Worm (Caenorhabditis elegans) whole organism, L1 larva: ENCODE measurements around the gene T16H12.2.

Source experiments
- C34B4.2 ChIP-seq: sonication (generic microtip); optimal IDR thresholded peaks from 2 replicates; lab custom pipeline; 2017; ENCODE audit warnings: mild to moderate bottlenecking, missing genetic modification characterization, missing compliant biosample characterization
- aha-1 ChIP-seq: fragments of 150-350 bp; optimal IDR thresholded peaks from 2 replicates; lab custom pipeline; 2014; ENCODE audit warnings: missing biosample characterization, missing genetic modification characterization
- alr-1 ChIP-seq: fragments of 200-800 bp; sonication (Bioruptor generic); optimal IDR thresholded peaks from 2 replicates; lab custom pipeline; 2018; ENCODE audit warnings: borderline replicate concordance, mild to moderate bottlenecking, missing genetic modification characterization, missing compliant biosample characterization
- aly-2 ChIP-seq: fragments of 150-350 bp; optimal IDR thresholded peaks from 2 replicates; lab custom pipeline; 2014; ENCODE audit warnings: missing biosample characterization, missing genetic modification characterization
- ceh-8 ChIP-seq: fragments of 200-800 bp; sonication (Bioruptor generic); optimal IDR thresholded peaks from 2 replicates; lab custom pipeline; 2018; ENCODE audit warnings: mild to moderate bottlenecking, missing genetic modification characterization, moderate library complexity, missing compliant biosample characterization
- ceh-82 ChIP-seq, 3 experiments: fragments of 150-350 bp in 1 of 3; sonication (generic microtip) in 2 of 3; optimal IDR thresholded peaks; 2 replicates each; lab custom pipeline; 2014 to 2017; ENCODE audit warnings: missing biosample characterization in 3 of 3, missing genetic modification characterization in 3 of 3
- ces-1 ChIP-seq: fragments of 150-350 bp; optimal IDR thresholded peaks from 2 replicates; lab custom pipeline; 2014; ENCODE audit warnings: missing biosample characterization, missing genetic modification reagents, missing genetic modification characterization
- efl-3 ChIP-seq: fragments of 200-800 bp; sonication (Bioruptor generic); optimal IDR thresholded peaks from 2 replicates; lab custom pipeline; 2018; ENCODE audit warnings: mild to moderate bottlenecking, missing genetic modification characterization, missing compliant biosample characterization
- egl-13 ChIP-seq: sonication (generic microtip); optimal IDR thresholded peaks from 2 replicates; lab custom pipeline; 2016; ENCODE audit warnings: missing genotype, missing genetic modification reagents, missing genetic modification characterization, missing compliant biosample characterization
- egl-27 ChIP-seq, 2 experiments: fragments of 150-350 bp in 1 of 2; sonication (generic microtip); optimal IDR thresholded peaks; 3 replicates each; lab custom pipeline; 2017 to 2018; ENCODE audit warnings: missing biosample characterization in 2 of 2, missing genetic modification characterization in 2 of 2, missing genetic modification reagents in 2 of 2
- fkh-10 ChIP-seq: sonication (generic microtip); optimal IDR thresholded peaks from 2 replicates; lab custom pipeline; 2017; ENCODE audit warnings: missing biosample characterization, missing genetic modification reagents, missing genetic modification characterization
- fkh-4 ChIP-seq: sonication (generic microtip); optimal IDR thresholded peaks from 2 replicates; lab custom pipeline; 2016; ENCODE audit warnings: missing compliant biosample characterization, missing genetic modification characterization, borderline replicate concordance
- fkh-8 ChIP-seq: sonication (generic microtip); optimal IDR thresholded peaks from 2 replicates; lab custom pipeline; 2016; ENCODE audit warnings: mild to moderate bottlenecking, missing genetic modification characterization, missing compliant biosample characterization
- grh-1 ChIP-seq: fragments of 200-800 bp; sonication (Bioruptor generic); IDR thresholded peaks from 2 replicates; pipeline ENCODE4 v1.3.6; 2022; ENCODE audit warnings: missing genetic modification reagents, missing genetic modification characterization, missing compliant biosample characterization
- hlh-4 ChIP-seq: sonication (generic microtip); optimal IDR thresholded peaks from 2 replicates; lab custom pipeline; 2016; ENCODE audit warnings: mild to moderate bottlenecking, missing genetic modification characterization, missing compliant biosample characterization
- irx-1 ChIP-seq: sonication (generic microtip); optimal IDR thresholded peaks from 2 replicates; lab custom pipeline; 2016; ENCODE audit warnings: missing genetic modification characterization, missing compliant biosample characterization
- isw-1 ChIP-seq: fragments of 200-800 bp; sonication (Bioruptor generic); IDR thresholded peaks from 2 replicates; pipeline ENCODE4 v1.3.6; 2022; ENCODE audit warnings: missing genetic modification characterization, missing compliant biosample characterization
- jun-1 ChIP-seq: fragments of 150-350 bp; optimal IDR thresholded peaks from 2 replicates; lab custom pipeline; 2014; ENCODE audit warnings: missing biosample characterization, missing genetic modification reagents, missing genetic modification characterization
- lin-14 ChIP-seq: fragments of 200-800 bp; sonication (Bioruptor generic); optimal IDR thresholded peaks from 2 replicates; lab custom pipeline; 2018; ENCODE audit warnings: mild to moderate bottlenecking, missing genetic modification characterization, moderate library complexity, missing compliant biosample characterization
- lin-15B ChIP-seq: fragments of 150-350 bp; sonication (generic microtip); optimal IDR thresholded peaks from 3 replicates; lab custom pipeline; 2014; ENCODE audit warnings: missing biosample characterization, missing genetic modification characterization
- lin-35 ChIP-seq, 2 experiments: fragments of 150-350 bp; optimal IDR thresholded peaks; 2 replicates each; lab custom pipeline; 2014; ENCODE audit warnings: missing biosample characterization in 2 of 2, missing genetic modification characterization in 2 of 2, missing genetic modification reagents in 2 of 2
- lir-3 ChIP-seq: sonication (generic microtip); optimal IDR thresholded peaks from 2 replicates; lab custom pipeline; 2016; ENCODE audit warnings: mild to moderate bottlenecking, missing genetic modification characterization, moderate library complexity, missing compliant biosample characterization; ENCODE audit not compliant: poor library complexity
- mab-9 ChIP-seq: fragments of 200-800 bp; sonication (Bioruptor generic); IDR thresholded peaks from 2 replicates; pipeline ENCODE4 v1.3.6; 2022; ENCODE audit warnings: missing genetic modification reagents, missing genetic modification characterization, missing compliant biosample characterization
- mep-1 ChIP-seq: fragments of 150-350 bp; optimal IDR thresholded peaks from 2 replicates; lab custom pipeline; 2014; ENCODE audit warnings: missing biosample characterization, missing genetic modification characterization
- nhr-11 ChIP-seq: fragments of 150-350 bp; optimal IDR thresholded peaks from 2 replicates; lab custom pipeline; 2014; ENCODE audit warnings: missing biosample characterization, missing genetic modification characterization
- nhr-19 ChIP-seq: fragments of 200-800 bp; sonication (Bioruptor generic); conservative IDR thresholded peaks from 2 replicates; pipeline ENCODE4 v1.3.6; 2022; ENCODE audit warnings: missing genetic modification characterization, missing compliant biosample characterization
- nhr-237 ChIP-seq: fragments of 150-350 bp; optimal IDR thresholded peaks from 2 replicates; lab custom pipeline; 2014; ENCODE audit warnings: missing biosample characterization, missing genetic modification characterization
- nhr-77 ChIP-seq: fragments of 150-350 bp; optimal IDR thresholded peaks from 2 replicates; lab custom pipeline; 2014; ENCODE audit warnings: missing biosample characterization, missing genetic modification characterization
- nhr-84 ChIP-seq: sonication (generic microtip); optimal IDR thresholded peaks from 2 replicates; lab custom pipeline; 2017; ENCODE audit warnings: missing biosample characterization, missing genetic modification characterization
- pax-3 ChIP-seq: fragments of 200-800 bp; sonication (Bioruptor generic); optimal IDR thresholded peaks from 2 replicates; lab custom pipeline; 2018; ENCODE audit warnings: mild to moderate bottlenecking, missing genetic modification characterization, moderate library complexity, missing compliant biosample characterization
- pqm-1 ChIP-seq: sonication (generic microtip); optimal IDR thresholded peaks from 3 replicates; lab custom pipeline; 2017; ENCODE audit warnings: missing biosample characterization, missing genetic modification characterization
- rnt-1 ChIP-seq: sonication (generic microtip); optimal IDR thresholded peaks from 2 replicates; lab custom pipeline; 2016; ENCODE audit warnings: mild to moderate bottlenecking, missing genetic modification characterization, moderate library complexity, missing compliant biosample characterization
- skn-1 ChIP-seq: fragments of 150-350 bp; optimal IDR thresholded peaks from 2 replicates; lab custom pipeline; 2014; ENCODE audit warnings: missing biosample characterization, missing genetic modification characterization
- snpc-4 ChIP-seq: fragments of 150-350 bp; optimal IDR thresholded peaks from 2 replicates; lab custom pipeline; 2014; ENCODE audit warnings: missing biosample characterization, missing genetic modification characterization
- sptf-1 ChIP-seq: fragments of 150-350 bp; optimal IDR thresholded peaks from 2 replicates; lab custom pipeline; 2014; ENCODE audit warnings: missing biosample characterization, missing genetic modification characterization
- sup-37 ChIP-seq: fragments of 200-800 bp; sonication (Bioruptor generic); optimal IDR thresholded peaks from 2 replicates; lab custom pipeline; 2018; ENCODE audit warnings: mild to moderate bottlenecking, missing genetic modification characterization, missing compliant biosample characterization
- tlp-1 ChIP-seq: fragments of 150-350 bp; optimal IDR thresholded peaks from 2 replicates; lab custom pipeline; 2014; ENCODE audit warnings: missing biosample characterization, missing genetic modification characterization
- unc-62 ChIP-seq: fragments of 150-350 bp; optimal IDR thresholded peaks from 2 replicates; lab custom pipeline; 2014; ENCODE audit warnings: missing biosample characterization, missing genetic modification reagents, missing genetic modification characterization
- unc-86 ChIP-seq: sonication (generic microtip); optimal IDR thresholded peaks from 2 replicates; lab custom pipeline; 2016; ENCODE audit warnings: missing genetic modification characterization, missing compliant biosample characterization
- unc-98 ChIP-seq: fragments of 200-800 bp; sonication (Bioruptor generic); IDR thresholded peaks from 2 replicates; pipeline ENCODE4 v1.3.6; 2022; ENCODE audit warnings: missing genetic modification characterization, missing compliant biosample characterization
- zag-1 ChIP-seq: fragments of 150-350 bp; optimal IDR thresholded peaks from 2 replicates; lab custom pipeline; 2014; ENCODE audit warnings: missing biosample characterization, missing genetic modification characterization
- zip-4 ChIP-seq: fragments of 200-800 bp; sonication (Bioruptor generic); optimal IDR thresholded peaks from 2 replicates; lab custom pipeline; 2018; ENCODE audit warnings: mild to moderate bottlenecking, missing genetic modification characterization, moderate library complexity, missing compliant biosample characterization
- ztf-11 ChIP-seq, 2 experiments: sonication (generic microtip); optimal IDR thresholded peaks; 2 replicates each; lab custom pipeline; 2016 to 2017; ENCODE audit warnings: missing genetic modification characterization in 2 of 2, missing biosample characterization in 1 of 2, missing compliant biosample characterization in 1 of 2

Gene T16H12.2

ce11 chrIII:10056033-10056432 is 30.1 kb upstream of the T16H12.2 start, which contains the start of gene T16G12.10:
Gene T16G12.10 (minus strand): TSS chrIII:10056133.
- TF ChIP-seq nhr-84 (tag; lab: Kevin White, UChicago) = no peak
- TF ChIP-seq irx-1 (tag; lab: Kevin White, UChicago) = no peak
- no peak for TF ChIP-seq ceh-8

- no peak for TF ChIP-seq egl-27 (tag; optimal IDR thresholded peaks at IDR 0.05; lab: Kevin White, UChicago)
- no peak for TF ChIP-seq egl-13 (tag; lab: Kevin White, UChicago)
- no peak for TF ChIP-seq unc-86 (tag; lab: Kevin White, UChicago)
- no peak for TF ChIP-seq fkh-10 (GFP tag; lab: Kevin White, UChicago)
- no peak for TF ChIP-seq grh-1 (GFP tag; lab: Robert Waterston, UW)
- TF ChIP-seq isw-1 (GFP tag; lab: Robert Waterston, UW) = no peak
- no peak for TF ChIP-seq nhr-11
- no peak for TF ChIP-seq fkh-4 (tag; lab: Kevin White, UChicago)
- no peak for TF ChIP-seq alr-1 (tag; lab: Kevin White, UChicago)
- no peak for TF ChIP-seq hlh-4
- no peak for TF ChIP-seq lin-15B (tag; lab: Kevin White, UChicago)
- TF ChIP-seq nhr-237 (tag; lab: Kevin White, UChicago) = no peak
- no peak for TF ChIP-seq nhr-77 (tag; lab: Kevin White, UChicago)
- no peak for TF ChIP-seq tlp-1 (tag; lab: Kevin White, UChicago)
Measured at ce11 chrIII:10057518-10057917, 28.6 kb upstream of the T16H12.2 start, which contains the start of gene T16G12.4. Gene T16G12.4 (plus strand): TSS chrIII:10057818.

ce11 chrIII:10059002-10059401 is 27.1 kb upstream of the T16H12.2 start, which contains the start of gene T16G12.8:
Gene T16G12.8 (plus strand): TSS chrIII:10059302.
- no peak for TF ChIP-seq zip-4 (GFP tag; lab: Kevin White, UChicago)
- TF ChIP-seq aha-1 = no peak
- TF ChIP-seq, all 84 proteins: peak for 0

- TF ChIP-seq ceh-8 (no peak), zip-4 (GFP tag; lab: Kevin White, UChicago) (no peak), tlp-1 (tag; lab: Kevin White, UChicago) (no peak), fkh-8 (tag; lab: Kevin White, UChicago) (no peak), lin-35 (GFP tag; optimal IDR thresholded peaks at IDR 0.05; lab: Kevin White, UChicago) (no peak), alr-1 (tag; lab: Kevin White, UChicago) (no peak), ztf-11 (tag; optimal IDR thresholded peaks at IDR 0.05; lab: Kevin White, UChicago) (no peak), rnt-1 (tag; lab: Kevin White, UChicago) (no peak), nhr-19 (GFP tag; lab: Robert Waterston, UW) (no peak), unc-62 (GFP tag; lab: Kevin White, UChicago) (no peak), efl-3 (GFP tag; lab: Kevin White, UChicago) (no peak), lir-3 (no peak), mab-9 (GFP tag; lab: Robert Waterston, UW) (no peak), zag-1 (tag; lab: Kevin White, UChicago) (no peak), ces-1 (no peak), mep-1 (no peak), aly-2 (tag; lab: Kevin White, UChicago) (no peak)
Measured at ce11 chrIII:10060573-10060972, 25.5 kb upstream of the T16H12.2 start, which contains the start of gene T16G12.13. Gene T16G12.13 (plus strand): TSS chrIII:10060865.

ce11 chrIII:10064140-10064539 is 21.9 kb upstream of the T16H12.2 start, which contains the start of gene ekl-6:
Gene ekl-6 (plus strand): TSS chrIII:10064404.
- TF ChIP-seq ces-1 = no peak
- no peak for TF ChIP-seq C34B4.2 (tag; lab: Kevin White, UChicago)
- peak; percentile 36 for TF ChIP-seq sup-37 (GFP tag; lab: Kevin White, UChicago)
- no peak; the same call in 1 of the 2 replicates for TF ChIP-seq nhr-19 (GFP tag; lab: Robert Waterston, UW)
- TF ChIP-seq fkh-10 (GFP tag; lab: Kevin White, UChicago) = no peak
- peak; percentile 92 for TF ChIP-seq lir-3
- 0 out of 2 replicates have a peak, but pooled peaks have one; percentile 44 for TF ChIP-seq grh-1 (GFP tag; lab: Robert Waterston, UW)
- TF ChIP-seq pqm-1 (tag; lab: Kevin White, UChicago) = no peak
- peak; percentile 54; the same call in 1 of the 2 replicates for TF ChIP-seq unc-98 (GFP tag; lab: Robert Waterston, UW)
- TF ChIP-seq lin-14 (GFP tag; lab: Kevin White, UChicago) = no peak
- peak; percentile 32 for TF ChIP-seq snpc-4 (tag; lab: Kevin White, UChicago)
- TF ChIP-seq zag-1 (tag; lab: Kevin White, UChicago) = no peak
- TF ChIP-seq pax-3 (tag; lab: Kevin White, UChicago) = peak; percentile 77
- TF ChIP-seq skn-1 (tag; lab: Kevin White, UChicago) = peak; percentile 13
- TF ChIP-seq aly-2 (tag; lab: Kevin White, UChicago) = no peak
- TF ChIP-seq jun-1 (tag; lab: Kevin White, UChicago) = no peak
- peak in 2 of 3 experiments; percentile 26 to 39 for TF ChIP-seq ceh-82 (tag; optimal IDR thresholded peaks at IDR 0.05; lab: Kevin White, UChicago)
- TF ChIP-seq egl-13 (tag; lab: Kevin White, UChicago) = peak; percentile 73
- TF ChIP-seq sptf-1 (tag; lab: Kevin White, UChicago) = no peak
- TF ChIP-seq isw-1 (GFP tag; lab: Robert Waterston, UW) = peak; percentile 23
